Fruit fly (Drosophila melanogaster): ENCODE data around the gene CG43165.

DNA sequence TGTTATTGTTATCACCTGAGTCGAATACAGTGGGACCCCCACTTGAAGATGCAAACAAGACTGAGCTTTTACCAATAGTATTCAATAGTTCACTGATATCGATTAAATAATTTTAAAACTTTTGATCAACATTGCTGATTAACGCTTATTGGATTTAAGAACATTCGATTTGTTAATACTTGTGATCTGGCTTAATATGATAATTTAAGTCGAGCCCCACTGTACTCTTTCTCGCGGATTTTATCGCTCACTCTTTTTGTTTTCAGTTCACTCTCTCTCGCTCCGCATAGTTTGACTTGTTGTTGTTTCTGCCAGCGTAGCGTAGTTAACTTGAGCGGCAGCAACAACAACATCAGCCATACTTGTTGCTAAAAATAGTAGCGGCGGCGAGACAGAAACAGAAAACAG, 39.1 kb downstream of the CG43165 start:
- TF ChIP-seq insv (optimal IDR thresholded peaks at IDR 0.05) (no peak), h (optimal IDR thresholded peaks at IDR 0.05) (no peak), Sin3A (optimal IDR thresholded peaks at IDR 0.05) (no peak), Myc (optimal IDR thresholded peaks at IDR 0.05) (no peak), ttk (optimal IDR thresholded peaks at IDR 0.05) (no peak)
